Worm (Caenorhabditis elegans) whole organism, early embryonic: ENCODE results near the gene pei-2.

Experiments
- ama-1 ChIP-seq: fragments of 150-350 bp; optimal IDR thresholded peaks from 2 replicates; lab custom pipeline; 2014
- ceh-13 ChIP-seq: fragments of 200-800 bp; sonication (Bioruptor generic); optimal IDR thresholded peaks from 2 replicates; lab custom pipeline; 2018; ENCODE audit warnings: mild to moderate bottlenecking, missing genetic modification characterization, missing compliant biosample characterization
- ceh-36 ChIP-seq: sonication (generic microtip); optimal IDR thresholded peaks from 2 replicates; lab custom pipeline; 2016; ENCODE audit warnings: missing genetic modification characterization, inconsistent platforms, missing compliant biosample characterization
- flt-1 ChIP-seq: fragments of 200-800 bp; sonication (Bioruptor generic); IDR thresholded peaks from 2 replicates; pipeline ENCODE4 v1.3.6; 2022; ENCODE audit warnings: missing genetic modification characterization, missing compliant biosample characterization
- hmg-4 ChIP-seq: fragments of 200-800 bp; sonication (Bioruptor generic); optimal IDR thresholded peaks from 2 replicates; lab custom pipeline; 2018; ENCODE audit warnings: mild to moderate bottlenecking, missing genetic modification characterization, missing compliant biosample characterization
- pes-1 ChIP-seq: fragments of 200-800 bp; sonication (Bioruptor generic); IDR thresholded peaks from 2 replicates; pipeline ENCODE4 v1.3.6; 2022; ENCODE audit warnings: missing genetic modification reagents, missing genetic modification characterization, missing compliant biosample characterization
- scrt-1 ChIP-seq: fragments of 200-800 bp; sonication (Bioruptor generic); IDR thresholded peaks from 2 replicates; pipeline ENCODE4 v1.3.6; 2022; ENCODE audit warnings: missing genetic modification characterization, missing compliant biosample characterization
- tbx-37 ChIP-seq: fragments of 200-800 bp; sonication (Bioruptor generic); conservative IDR thresholded peaks from 2 replicates; pipeline ENCODE4 v1.3.6; 2022; ENCODE audit warnings: missing genetic modification reagents, missing genetic modification characterization, missing compliant biosample characterization
- tra-4 ChIP-seq: sonication (generic microtip); optimal IDR thresholded peaks from 2 replicates; lab custom pipeline; 2017; ENCODE audit warnings: missing genetic modification characterization, missing compliant biosample characterization

- TF ChIP-seq tbx-37 (GFP tag; lab: Robert Waterston, UW) = no peak
- no peak for TF ChIP-seq ama-1
- TF ChIP-seq ceh-13 (GFP tag; lab: Kevin White, UChicago) = no peak
- TF ChIP-seq hmg-4 = no peak
- TF ChIP-seq flt-1 (GFP tag; lab: Robert Waterston, UW) = no peak
- TF ChIP-seq pes-1 = no peak
- TF ChIP-seq ceh-36 (tag; lab: Kevin White, UChicago) = no peak
- TF ChIP-seq scrt-1 (GFP tag; lab: Robert Waterston, UW) = no peak
- TF ChIP-seq tra-4 (tag; lab: Kevin White, UChicago) = no peak
Measured at ce11 chrV:1017196-1017595, 6.1 kb downstream of the pei-2 start.
